Worm (Caenorhabditis elegans) whole organism, late embryonic: ENCODE measurements around the gene wrt-8.

Experiments used
- ama-1 ChIP-seq: fragments of 150-350 bp; optimal IDR thresholded peaks from 2 replicates; lab custom pipeline; 2014
- ceh-19 ChIP-seq: fragments of 200-800 bp; sonication (Bioruptor generic); optimal IDR thresholded peaks from 2 replicates; lab custom pipeline; 2018; ENCODE audit warnings: mild to moderate bottlenecking, missing genetic modification characterization, missing compliant biosample characterization
- ceh-34 ChIP-seq: sonication (generic microtip); optimal IDR thresholded peaks from 2 replicates; lab custom pipeline; 2016; ENCODE audit warnings: mild to moderate bottlenecking, missing genetic modification characterization, missing compliant biosample characterization
- ceh-48 ChIP-seq: sonication (generic microtip); optimal IDR thresholded peaks from 2 replicates; lab custom pipeline; 2016; ENCODE audit warnings: missing genetic modification characterization, inconsistent platforms, missing compliant biosample characterization
- ceh-9 ChIP-seq: sonication (generic microtip); optimal IDR thresholded peaks from 2 replicates; lab custom pipeline; 2016; ENCODE audit warnings: mild to moderate bottlenecking, missing genetic modification characterization, inconsistent platforms, missing compliant biosample characterization
- fkh-10 ChIP-seq: fragments of 150-350 bp; optimal IDR thresholded peaks from 2 replicates; lab custom pipeline; 2014; ENCODE audit warnings: missing biosample characterization, missing genetic modification reagents, missing genetic modification characterization
- lin-11 ChIP-seq: fragments of 200-800 bp; sonication (Bioruptor generic); optimal IDR thresholded peaks from 2 replicates; lab custom pipeline; 2018; ENCODE audit warnings: mild to moderate bottlenecking, missing genetic modification characterization, missing compliant biosample characterization
- pros-1 ChIP-seq: fragments of 150-350 bp; optimal IDR thresholded peaks from 2 replicates; lab custom pipeline; 2014; ENCODE audit warnings: missing biosample characterization, missing genetic modification reagents, missing genetic modification characterization

- TF ChIP-seq ceh-19 (GFP tag; lab: Kevin White, UChicago): no peak
- TF ChIP-seq pros-1 (tag; lab: Kevin White, UChicago): no peak
- no peak for TF ChIP-seq ama-1 (lab: Kevin White, UChicago)
- TF ChIP-seq ceh-48: no peak
- no peak for TF ChIP-seq fkh-10 (GFP tag; lab: Kevin White, UChicago)
- TF ChIP-seq ceh-34: no peak
- TF ChIP-seq ceh-9 (tag; lab: Kevin White, UChicago): no peak
- TF ChIP-seq lin-11 (tag; lab: Kevin White, UChicago): no peak
Measured at ce11 chrV:15347292-15347691, 2.9 kb upstream of the wrt-8 start, which contains the start of gene C29F3.3.
